Worm (Caenorhabditis elegans): ENCODE data around the gene mys-1.

mys-1 gene

ce11 chrV:7089217-7089616 is 4.8 kb upstream of the mys-1 start (continued):
- TF ChIP-seq hlh-30 (tag; optimal IDR thresholded peaks at IDR 0.05; ENCODE audit: insufficient read depth), result peak; percentile 80
- TF ChIP-seq ceh-44 (GFP tag; IDR thresholded peaks at IDR 0.05), result no peak
- TF ChIP-seq ceh-32 (tag; optimal IDR thresholded peaks at IDR 0.05; ENCODE audit: poor library complexity), result no peak
- no peak for TF ChIP-seq Y48G9A.11 (GFP tag; IDR thresholded peaks at IDR 0.05)
- no peak for TF ChIP-seq tra-1 (GFP tag; IDR thresholded peaks at IDR 0.05)
- no peak for TF ChIP-seq unc-130 (GFP tag; optimal IDR thresholded peaks at IDR 0.05)
- no peak for TF ChIP-seq lin-1 (GFP tag; IDR thresholded peaks at IDR 0.05)
- TF ChIP-seq mdl-1 (tag; optimal IDR thresholded peaks at IDR 0.05), result peak in 1 of 2 experiments; percentile 80
- TF ChIP-seq fos-1 (tag; optimal IDR thresholded peaks at IDR 0.05), result no peak
- TF ChIP-seq lsy-2 (tag; optimal IDR thresholded peaks at IDR 0.05), result peak in 1 of 2 experiments; percentile 39
- TF ChIP-seq ctbp-1 (GFP tag; IDR thresholded peaks at IDR 0.05), result no peak
- no peak for TF ChIP-seq sdz-12 (GFP tag; optimal IDR thresholded peaks at IDR 0.05)
- TF ChIP-seq unc-62 (GFP tag; optimal IDR thresholded peaks at IDR 0.05 in 1 of 2), result peak in 1 of 2 experiments; percentile 84
- TF ChIP-seq unc-62 (tag; optimal IDR thresholded peaks at IDR 0.05), result no peak
- TF ChIP-seq Y105C5A.15 (GFP tag; IDR thresholded peaks at IDR 0.05), result no peak
- TF ChIP-seq mdt-29 (GFP tag; IDR thresholded peaks at IDR 0.05), result no peak
- no peak for TF ChIP-seq F37D6.2 (tag; optimal IDR thresholded peaks at IDR 0.05)
- TF ChIP-seq F10B5.3 (tag; optimal IDR thresholded peaks at IDR 0.05), result no peak
- peak; percentile 28 for TF ChIP-seq dpl-1 (GFP tag; optimal IDR thresholded peaks at IDR 0.05)
- no peak for TF ChIP-seq Y5F2A.4 (GFP tag; optimal IDR thresholded peaks at IDR 0.05)
- TF ChIP-seq zfp-2 (tag; optimal IDR thresholded peaks at IDR 0.05), result no peak
- TF ChIP-seq fkh-10 (GFP tag; optimal IDR thresholded peaks at IDR 0.05), result no peak
- TF ChIP-seq dve-1 (tag; optimal IDR thresholded peaks at IDR 0.05; ENCODE audit: insufficient read depth), result peak; percentile 43
- no peak for TF ChIP-seq spr-1 (tag; optimal IDR thresholded peaks at IDR 0.05)
- TF ChIP-seq hlh-11 (tag; optimal IDR thresholded peaks at IDR 0.05), result peak; percentile 18
- TF ChIP-seq mep-1 (tag; optimal IDR thresholded peaks at IDR 0.05), result peak; percentile 40
- TF ChIP-seq Y75B8A.6 (GFP tag; IDR thresholded peaks at IDR 0.05), result no peak

ce11 chrV:7087340-7087739 is 2.9 kb upstream of the mys-1 start:
- TF ChIP-seq unc-62 (GFP tag; optimal IDR thresholded peaks at IDR 0.05 in 1 of 2) (peak in 1 of 2 experiments; percentile 95), unc-62 (tag; optimal IDR thresholded peaks at IDR 0.05) (no peak), spr-1 (tag; optimal IDR thresholded peaks at IDR 0.05) (no peak), nhr-48 (tag; optimal IDR thresholded peaks at IDR 0.05) (no peak), nhr-102 (tag; optimal IDR thresholded peaks at IDR 0.05) (no peak), nhr-42 (GFP tag; IDR thresholded peaks at IDR 0.05) (no peak), hlh-11 (tag; optimal IDR thresholded peaks at IDR 0.05) (no peak), nhr-10 (tag; optimal IDR thresholded peaks at IDR 0.05) (no peak), R02D3.7 (tag; optimal IDR thresholded peaks at IDR 0.05) (no peak)

- TF ChIP-seq mxl-2 (GFP tag; conservative IDR thresholded peaks at IDR 0.05) (no peak), unc-62 (GFP tag; optimal IDR thresholded peaks at IDR 0.05 in 1 of 2) (peak in 1 of 2 experiments; percentile 75), unc-62 (tag; optimal IDR thresholded peaks at IDR 0.05) (no peak), F49E8.2 (tag; optimal IDR thresholded peaks at IDR 0.05; ENCODE audit: borderline replicate concordance) (no peak), dpl-1 (GFP tag; optimal IDR thresholded peaks at IDR 0.05) (no peak), tag-97 (GFP tag; IDR thresholded peaks at IDR 0.05) (no peak), nhr-28 (tag; optimal IDR thresholded peaks at IDR 0.05) (peak; percentile 75), attf-4 (tag; optimal IDR thresholded peaks at IDR 0.05) (no peak), nhr-77 (tag; optimal IDR thresholded peaks at IDR 0.05) (peak; percentile 11), pqm-1 (tag; optimal IDR thresholded peaks at IDR 0.05) (no peak), hlh-30 (tag; optimal IDR thresholded peaks at IDR 0.05; ENCODE audit: insufficient read depth) (peak; percentile 8), spr-3 (GFP tag; optimal IDR thresholded peaks at IDR 0.05) (no peak), ceh-20 (GFP tag; IDR thresholded peaks at IDR 0.05) (0 out of 2 replicates have a peak, but pooled peaks have one; percentile 23), hlh-11 (tag; optimal IDR thresholded peaks at IDR 0.05) (peak; percentile 34), daf-16 (GFP tag; optimal IDR thresholded peaks at IDR 0.05) (peak in 1 of 2 experiments; percentile 41), daf-16 (tag; optimal IDR thresholded peaks at IDR 0.05) (no peak), snpc-1.2 (GFP tag; IDR thresholded peaks at IDR 0.05) (no peak)
These were observed 1.1 kb upstream of the mys-1 start, which contains the start of gene VC5.2 for ce11 chrV:7085518-7086104. VC5.2 (plus strand) TSS chrV:7085956.

Measured in whole organism, L4 larva.